Worm (Caenorhabditis elegans): Measurements from ENCODE around the gene str-160.
"Not testable (repeated sequence)": the region's sequence is repeated elsewhere in the genome, so short reads cannot be mapped to it uniquely, and the experiment has no call there.

- TF ChIP-seq ceh-39 (tag; optimal IDR thresholded peaks at IDR 0.05); tbx-8 (GFP tag; optimal IDR thresholded peaks at IDR 0.05); pha-4 (tag; optimal IDR thresholded peaks at IDR 0.05); snpc-4 (tag; optimal IDR thresholded peaks at IDR 0.05); unc-39 (tag; optimal IDR thresholded peaks at IDR 0.05); nhr-76 (tag; optimal IDR thresholded peaks at IDR 0.05); ztf-11 (tag; optimal IDR thresholded peaks at IDR 0.05); ceh-43 (GFP tag; optimal IDR thresholded peaks at IDR 0.05); blmp-1 (tag; optimal IDR thresholded peaks at IDR 0.05); lin-32 (GFP tag; optimal IDR thresholded peaks at IDR 0.05); unc-62 (GFP tag; optimal IDR thresholded peaks at IDR 0.05); mab-5 (tag; optimal IDR thresholded peaks at IDR 0.05): not testable (repeated sequence)
Measured at ce11 chrV:1692494-1692893, 42.2 kb upstream of the str-160 start, which contains the start of gene Y46H3C.5.

Measured in whole organism, mixed stage, embryonic.